Worm (Caenorhabditis elegans) whole organism, L1 larva: ENCODE results near the gene oac-14.

Experiments used
- C04F5.9 ChIP-seq: sonication (generic microtip); optimal IDR thresholded peaks from 2 replicates; lab custom pipeline; 2016; ENCODE audit warnings: missing genetic modification characterization, missing compliant biosample characterization
- C34B4.2 ChIP-seq: sonication (generic microtip); optimal IDR thresholded peaks from 2 replicates; lab custom pipeline; 2017; ENCODE audit warnings: mild to moderate bottlenecking, missing genetic modification characterization, missing compliant biosample characterization
- Y116A8C.19 ChIP-seq: sonication (generic microtip); optimal IDR thresholded peaks from 2 replicates; lab custom pipeline; 2016; ENCODE audit warnings: missing compliant biosample characterization, missing genetic modification characterization, borderline replicate concordance
- aha-1 ChIP-seq: fragments of 150-350 bp; optimal IDR thresholded peaks from 2 replicates; lab custom pipeline; 2014; ENCODE audit warnings: missing biosample characterization, missing genetic modification characterization
- alr-1 ChIP-seq: fragments of 200-800 bp; sonication (Bioruptor generic); optimal IDR thresholded peaks from 2 replicates; lab custom pipeline; 2018; ENCODE audit warnings: borderline replicate concordance, mild to moderate bottlenecking, missing genetic modification characterization, missing compliant biosample characterization
- aly-2 ChIP-seq: fragments of 150-350 bp; optimal IDR thresholded peaks from 2 replicates; lab custom pipeline; 2014; ENCODE audit warnings: missing biosample characterization, missing genetic modification characterization
- ceh-63 ChIP-seq: fragments of 200-800 bp; sonication (Bioruptor generic); optimal IDR thresholded peaks from 2 replicates; lab custom pipeline; 2018; ENCODE audit warnings: mild to moderate bottlenecking, missing genetic modification characterization, missing compliant biosample characterization
- ceh-8 ChIP-seq: fragments of 200-800 bp; sonication (Bioruptor generic); optimal IDR thresholded peaks from 2 replicates; lab custom pipeline; 2018; ENCODE audit warnings: mild to moderate bottlenecking, missing genetic modification characterization, moderate library complexity, missing compliant biosample characterization
- ces-1 ChIP-seq: fragments of 150-350 bp; optimal IDR thresholded peaks from 2 replicates; lab custom pipeline; 2014; ENCODE audit warnings: missing biosample characterization, missing genetic modification reagents, missing genetic modification characterization
- dpl-1 ChIP-seq, 3 experiments: fragments of 150-350 bp in 2 of 3; sonication (generic microtip) in 1 of 3; optimal IDR thresholded peaks; 2 replicates each; lab custom pipeline; 2014 to 2017; ENCODE audit warnings: missing biosample characterization in 3 of 3, missing genetic modification characterization in 3 of 3, missing genetic modification reagents in 3 of 3
- dsc-1 ChIP-seq: sonication (generic microtip); optimal IDR thresholded peaks from 2 replicates; lab custom pipeline; 2016; ENCODE audit warnings: mild to moderate bottlenecking, missing genetic modification characterization, missing compliant biosample characterization
- efl-1 ChIP-seq, 4 experiments: fragments of 150-350 bp; optimal IDR thresholded peaks in 3 of 4; peaks in 1 of 4; 1 replicate in 1 of 4; 2 replicates in 3 of 4; lab custom pipeline; 2014; ENCODE audit warnings: missing biosample characterization in 2 of 4, missing genetic modification characterization in 2 of 4, missing genetic modification reagents in 2 of 4
- egl-27 ChIP-seq, 2 experiments: fragments of 150-350 bp in 1 of 2; sonication (generic microtip); optimal IDR thresholded peaks; 3 replicates each; lab custom pipeline; 2017 to 2018; ENCODE audit warnings: missing biosample characterization in 2 of 2, missing genetic modification characterization in 2 of 2, missing genetic modification reagents in 2 of 2
- elt-2 ChIP-seq: sonication (generic microtip); optimal IDR thresholded peaks from 2 replicates; lab custom pipeline; 2016; ENCODE audit warnings: missing genetic modification characterization, mild to moderate bottlenecking, inconsistent platforms, missing compliant biosample characterization, missing genetic modification reagents
- elt-3 ChIP-seq, 6 experiments: fragments of 150-350 bp in 1 of 6; sonication (generic microtip); optimal IDR thresholded peaks; 2 replicates each; lab custom pipeline; 2017 to 2018; ENCODE audit warnings: missing biosample characterization in 6 of 6, missing genetic modification characterization in 6 of 6, inconsistent platforms in 1 of 6
- fkh-4 ChIP-seq: sonication (generic microtip); optimal IDR thresholded peaks from 2 replicates; lab custom pipeline; 2016; ENCODE audit warnings: missing compliant biosample characterization, missing genetic modification characterization, borderline replicate concordance
- fkh-8 ChIP-seq: sonication (generic microtip); optimal IDR thresholded peaks from 2 replicates; lab custom pipeline; 2016; ENCODE audit warnings: mild to moderate bottlenecking, missing genetic modification characterization, missing compliant biosample characterization
- hlh-4 ChIP-seq: sonication (generic microtip); optimal IDR thresholded peaks from 2 replicates; lab custom pipeline; 2016; ENCODE audit warnings: mild to moderate bottlenecking, missing genetic modification characterization, missing compliant biosample characterization
- irx-1 ChIP-seq: sonication (generic microtip); optimal IDR thresholded peaks from 2 replicates; lab custom pipeline; 2016; ENCODE audit warnings: missing genetic modification characterization, missing compliant biosample characterization
- isw-1 ChIP-seq: fragments of 200-800 bp; sonication (Bioruptor generic); IDR thresholded peaks from 2 replicates; pipeline ENCODE4 v1.3.6; 2022; ENCODE audit warnings: missing genetic modification characterization, missing compliant biosample characterization
- jun-1 ChIP-seq: fragments of 150-350 bp; optimal IDR thresholded peaks from 2 replicates; lab custom pipeline; 2014; ENCODE audit warnings: missing biosample characterization, missing genetic modification reagents, missing genetic modification characterization
- lin-14 ChIP-seq: fragments of 200-800 bp; sonication (Bioruptor generic); optimal IDR thresholded peaks from 2 replicates; lab custom pipeline; 2018; ENCODE audit warnings: mild to moderate bottlenecking, missing genetic modification characterization, moderate library complexity, missing compliant biosample characterization
- lin-35 ChIP-seq, 2 experiments: fragments of 150-350 bp; optimal IDR thresholded peaks; 2 replicates each; lab custom pipeline; 2014; ENCODE audit warnings: missing biosample characterization in 2 of 2, missing genetic modification characterization in 2 of 2, missing genetic modification reagents in 2 of 2
- lir-3 ChIP-seq: sonication (generic microtip); optimal IDR thresholded peaks from 2 replicates; lab custom pipeline; 2016; ENCODE audit warnings: mild to moderate bottlenecking, missing genetic modification characterization, moderate library complexity, missing compliant biosample characterization; ENCODE audit not compliant: poor library complexity
- mef-2 ChIP-seq: fragments of 150-350 bp; optimal IDR thresholded peaks from 2 replicates; lab custom pipeline; 2014; ENCODE audit warnings: missing biosample characterization, missing genetic modification characterization
- nhr-19 ChIP-seq: fragments of 200-800 bp; sonication (Bioruptor generic); conservative IDR thresholded peaks from 2 replicates; pipeline ENCODE4 v1.3.6; 2022; ENCODE audit warnings: missing genetic modification characterization, missing compliant biosample characterization
- nhr-20 ChIP-seq: sonication (generic microtip); optimal IDR thresholded peaks from 2 replicates; lab custom pipeline; 2016; ENCODE audit warnings: mild to moderate bottlenecking, missing genetic modification characterization, missing compliant biosample characterization
- nhr-237 ChIP-seq: fragments of 150-350 bp; optimal IDR thresholded peaks from 2 replicates; lab custom pipeline; 2014; ENCODE audit warnings: missing biosample characterization, missing genetic modification characterization
- nhr-47 ChIP-seq: sonication (generic microtip); optimal IDR thresholded peaks from 2 replicates; lab custom pipeline; 2016; ENCODE audit warnings: mild to moderate bottlenecking, missing genetic modification characterization, moderate library complexity, missing compliant biosample characterization
- nhr-71 ChIP-seq: sonication (generic microtip); optimal IDR thresholded peaks from 2 replicates; lab custom pipeline; 2016; ENCODE audit warnings: mild to moderate bottlenecking, missing genetic modification characterization, moderate library complexity, missing compliant biosample characterization
- nhr-76 ChIP-seq: sonication (generic microtip); optimal IDR thresholded peaks from 2 replicates; lab custom pipeline; 2017; ENCODE audit warnings: missing biosample characterization, missing genetic modification characterization
- nhr-85 ChIP-seq: sonication (generic microtip); peaks from one replicate; lab custom pipeline; 2016; ENCODE audit warnings: missing genetic modification characterization, inconsistent platforms, missing compliant biosample characterization
- nhr-90 ChIP-seq: sonication (generic microtip); optimal IDR thresholded peaks from 2 replicates; lab custom pipeline; 2016; ENCODE audit warnings: mild to moderate bottlenecking, missing genetic modification characterization, missing compliant biosample characterization; ENCODE audit not compliant: poor library complexity
- pag-3 ChIP-seq: sonication (generic microtip); optimal IDR thresholded peaks from 2 replicates; lab custom pipeline; 2017; ENCODE audit warnings: missing genetic modification characterization, mild to moderate bottlenecking, missing compliant biosample characterization, antibody characterized with exemption, borderline replicate concordance; ENCODE audit not compliant: insufficient read depth
- pax-3 ChIP-seq: fragments of 200-800 bp; sonication (Bioruptor generic); optimal IDR thresholded peaks from 2 replicates; lab custom pipeline; 2018; ENCODE audit warnings: mild to moderate bottlenecking, missing genetic modification characterization, moderate library complexity, missing compliant biosample characterization
- pqm-1 ChIP-seq: sonication (generic microtip); optimal IDR thresholded peaks from 3 replicates; lab custom pipeline; 2017; ENCODE audit warnings: missing biosample characterization, missing genetic modification characterization
- skn-1 ChIP-seq: fragments of 150-350 bp; optimal IDR thresholded peaks from 2 replicates; lab custom pipeline; 2014; ENCODE audit warnings: missing biosample characterization, missing genetic modification characterization
- snpc-4 ChIP-seq: fragments of 150-350 bp; optimal IDR thresholded peaks from 2 replicates; lab custom pipeline; 2014; ENCODE audit warnings: missing biosample characterization, missing genetic modification characterization
- tbx-2 ChIP-seq: sonication (generic microtip); optimal IDR thresholded peaks from 2 replicates; lab custom pipeline; 2016; ENCODE audit warnings: missing genetic modification characterization, missing compliant biosample characterization
- tlp-1 ChIP-seq: fragments of 150-350 bp; optimal IDR thresholded peaks from 2 replicates; lab custom pipeline; 2014; ENCODE audit warnings: missing biosample characterization, missing genetic modification characterization
- unc-130 ChIP-seq: fragments of 150-350 bp; optimal IDR thresholded peaks from 2 replicates; lab custom pipeline; 2017; ENCODE audit warnings: missing biosample characterization, missing genetic modification characterization, inconsistent platforms
- unc-30 ChIP-seq: sonication (generic microtip); optimal IDR thresholded peaks from 2 replicates; lab custom pipeline; 2017; ENCODE audit warnings: missing biosample characterization, missing genetic modification characterization
- unc-62 ChIP-seq: fragments of 150-350 bp; optimal IDR thresholded peaks from 2 replicates; lab custom pipeline; 2014; ENCODE audit warnings: missing biosample characterization, missing genetic modification reagents, missing genetic modification characterization
- unc-98 ChIP-seq: fragments of 200-800 bp; sonication (Bioruptor generic); IDR thresholded peaks from 2 replicates; pipeline ENCODE4 v1.3.6; 2022; ENCODE audit warnings: missing genetic modification characterization, missing compliant biosample characterization
- zip-4 ChIP-seq: fragments of 200-800 bp; sonication (Bioruptor generic); optimal IDR thresholded peaks from 2 replicates; lab custom pipeline; 2018; ENCODE audit warnings: mild to moderate bottlenecking, missing genetic modification characterization, moderate library complexity, missing compliant biosample characterization
- ztf-4 ChIP-seq: fragments of 150-350 bp; optimal IDR thresholded peaks from 2 replicates; lab custom pipeline; 2014; ENCODE audit warnings: missing biosample characterization, missing genetic modification characterization

The oac-14 gene

ce11 chrX:10141963-10142431 is at the start of gene oac-14:
oac-14 (minus strand) TSS chrX:10142013.
- TF ChIP-seq lin-14 (GFP tag; lab: Kevin White, UChicago) (peak; percentile 15), fkh-8 (tag; lab: Kevin White, UChicago) (no peak), pax-3 (no peak), mef-2 (tag; lab: Kevin White, UChicago) (no peak), dsc-1 (tag; lab: Kevin White, UChicago) (no peak), tbx-2 (tag; lab: Kevin White, UChicago) (no peak), pag-3 (no peak), nhr-237 (tag; lab: Kevin White, UChicago) (no peak), unc-62 (GFP tag; lab: Kevin White, UChicago) (no peak), ztf-4 (no peak), snpc-4 (tag; lab: Kevin White, UChicago) (no peak), pqm-1 (peak; percentile 11), zip-4 (GFP tag; lab: Kevin White, UChicago) (no peak), nhr-76 (no peak), aly-2 (no peak), lin-35 (GFP tag; optimal IDR thresholded peaks at IDR 0.05; lab: Kevin White, UChicago) (peak in 1 of 2 experiments; percentile 55), irx-1 (tag; lab: Kevin White, UChicago) (no peak), elt-3 (tag; optimal IDR thresholded peaks at IDR 0.05; lab: Kevin White, UChicago) (no peak), unc-98 (no peak), nhr-19 (GFP tag; lab: Robert Waterston, UW) (peak; percentile 53), tlp-1 (no peak), skn-1 (tag; lab: Kevin White, UChicago) (no peak), isw-1 (GFP tag; lab: Robert Waterston, UW) (no peak), jun-1 (tag; lab: Kevin White, UChicago) (peak; percentile 31), nhr-20 (tag; lab: Kevin White, UChicago) (peak; percentile 73), dpl-1 (GFP tag; optimal IDR thresholded peaks at IDR 0.05; lab: Kevin White, UChicago) (no peak), Y116A8C.19 (tag; lab: Kevin White, UChicago) (no peak), fkh-4 (tag; lab: Kevin White, UChicago) (no peak), ces-1 (GFP tag; lab: Kevin White, UChicago) (no peak), lir-3 (no peak), hlh-4 (tag; lab: Kevin White, UChicago) (no peak), aha-1 (tag; lab: Kevin White, UChicago) (no peak), efl-1 (optimal IDR thresholded peaks at IDR 0.05; lab: Kevin White, UChicago) (no peak), efl-1 (GFP tag; optimal IDR thresholded peaks at IDR 0.05 in 1 of 2; lab: Kevin White, UChicago) (peak in 1 of 2 experiments; percentile 84), nhr-90 (peak; percentile 44), unc-130 (tag; lab: Kevin White, UChicago) (no peak), nhr-47 (tag; lab: Kevin White, UChicago) (no peak), ceh-63 (no peak), C34B4.2 (tag; lab: Kevin White, UChicago) (no peak), nhr-85 (tag; lab: Kevin White, UChicago) (no peak), C04F5.9 (no peak), unc-30 (tag; lab: Kevin White, UChicago) (no peak), nhr-71 (tag; lab: Kevin White, UChicago) (peak; percentile 60), egl-27 (tag; optimal IDR thresholded peaks at IDR 0.05; lab: Kevin White, UChicago) (no peak), ceh-8 (GFP tag; lab: Kevin White, UChicago) (no peak), alr-1 (tag; lab: Kevin White, UChicago) (no peak), elt-2 (tag; lab: Kevin White, UChicago) (peak; percentile 99)
